Worm (Caenorhabditis elegans) whole organism, L1 larva: Measurements from ENCODE around the gene K11E4.1.

ENCODE experiments used
- C16A3.4 ChIP-seq: fragments of 150-350 bp; optimal IDR thresholded peaks from 2 replicates; lab custom pipeline; 2014; ENCODE audit warnings: missing biosample characterization, missing genetic modification characterization
- Y116A8C.19 ChIP-seq: sonication (generic microtip); optimal IDR thresholded peaks from 2 replicates; lab custom pipeline; 2016; ENCODE audit warnings: missing compliant biosample characterization, missing genetic modification characterization, borderline replicate concordance
- aha-1 ChIP-seq: fragments of 150-350 bp; optimal IDR thresholded peaks from 2 replicates; lab custom pipeline; 2014; ENCODE audit warnings: missing biosample characterization, missing genetic modification characterization
- aly-2 ChIP-seq: fragments of 150-350 bp; optimal IDR thresholded peaks from 2 replicates; lab custom pipeline; 2014; ENCODE audit warnings: missing biosample characterization, missing genetic modification characterization
- ama-1 ChIP-seq: fragments of 150-350 bp; optimal IDR thresholded peaks from 2 replicates; lab custom pipeline; 2014
- blmp-1 ChIP-seq: fragments of 150-350 bp; optimal IDR thresholded peaks from 2 replicates; lab custom pipeline; 2014; ENCODE audit warnings: missing biosample characterization, missing genetic modification characterization
- ceh-63 ChIP-seq: fragments of 200-800 bp; sonication (Bioruptor generic); optimal IDR thresholded peaks from 2 replicates; lab custom pipeline; 2018; ENCODE audit warnings: mild to moderate bottlenecking, missing genetic modification characterization, missing compliant biosample characterization
- ceh-8 ChIP-seq: fragments of 200-800 bp; sonication (Bioruptor generic); optimal IDR thresholded peaks from 2 replicates; lab custom pipeline; 2018; ENCODE audit warnings: mild to moderate bottlenecking, missing genetic modification characterization, moderate library complexity, missing compliant biosample characterization
- ceh-90 ChIP-seq: sonication (generic microtip); optimal IDR thresholded peaks from 2 replicates; lab custom pipeline; 2016; ENCODE audit warnings: missing genetic modification characterization, missing compliant biosample characterization
- dpl-1 ChIP-seq, 3 experiments: fragments of 150-350 bp in 2 of 3; sonication (generic microtip) in 1 of 3; optimal IDR thresholded peaks; 2 replicates each; lab custom pipeline; 2014 to 2017; ENCODE audit warnings: missing biosample characterization in 3 of 3, missing genetic modification characterization in 3 of 3, missing genetic modification reagents in 3 of 3
- dsc-1 ChIP-seq: sonication (generic microtip); optimal IDR thresholded peaks from 2 replicates; lab custom pipeline; 2016; ENCODE audit warnings: mild to moderate bottlenecking, missing genetic modification characterization, missing compliant biosample characterization
- efl-1 ChIP-seq, 4 experiments: fragments of 150-350 bp; optimal IDR thresholded peaks in 3 of 4; peaks in 1 of 4; 1 replicate in 1 of 4; 2 replicates in 3 of 4; lab custom pipeline; 2014; ENCODE audit warnings: missing biosample characterization in 2 of 4, missing genetic modification characterization in 2 of 4, missing genetic modification reagents in 2 of 4
- egl-13 ChIP-seq: sonication (generic microtip); optimal IDR thresholded peaks from 2 replicates; lab custom pipeline; 2016; ENCODE audit warnings: missing genotype, missing genetic modification reagents, missing genetic modification characterization, missing compliant biosample characterization
- egl-27 ChIP-seq, 2 experiments: fragments of 150-350 bp in 1 of 2; sonication (generic microtip); optimal IDR thresholded peaks; 3 replicates each; lab custom pipeline; 2017 to 2018; ENCODE audit warnings: missing biosample characterization in 2 of 2, missing genetic modification characterization in 2 of 2, missing genetic modification reagents in 2 of 2
- elt-2 ChIP-seq: sonication (generic microtip); optimal IDR thresholded peaks from 2 replicates; lab custom pipeline; 2016; ENCODE audit warnings: missing genetic modification characterization, mild to moderate bottlenecking, inconsistent platforms, missing compliant biosample characterization, missing genetic modification reagents
- ets-5 ChIP-seq: fragments of 200-800 bp; sonication (Bioruptor generic); IDR thresholded peaks from 2 replicates; pipeline ENCODE4 v1.3.6; 2022; ENCODE audit warnings: missing genetic modification characterization, missing compliant biosample characterization
- fos-1 ChIP-seq: fragments of 150-350 bp; optimal IDR thresholded peaks from 2 replicates; lab custom pipeline; 2014; ENCODE audit warnings: missing biosample characterization, missing genetic modification characterization
- grh-1 ChIP-seq: fragments of 200-800 bp; sonication (Bioruptor generic); IDR thresholded peaks from 2 replicates; pipeline ENCODE4 v1.3.6; 2022; ENCODE audit warnings: missing genetic modification reagents, missing genetic modification characterization, missing compliant biosample characterization
- hlh-4 ChIP-seq: sonication (generic microtip); optimal IDR thresholded peaks from 2 replicates; lab custom pipeline; 2016; ENCODE audit warnings: mild to moderate bottlenecking, missing genetic modification characterization, missing compliant biosample characterization
- irx-1 ChIP-seq: sonication (generic microtip); optimal IDR thresholded peaks from 2 replicates; lab custom pipeline; 2016; ENCODE audit warnings: missing genetic modification characterization, missing compliant biosample characterization
- isw-1 ChIP-seq: fragments of 200-800 bp; sonication (Bioruptor generic); IDR thresholded peaks from 2 replicates; pipeline ENCODE4 v1.3.6; 2022; ENCODE audit warnings: missing genetic modification characterization, missing compliant biosample characterization
- jun-1 ChIP-seq: fragments of 150-350 bp; optimal IDR thresholded peaks from 2 replicates; lab custom pipeline; 2014; ENCODE audit warnings: missing biosample characterization, missing genetic modification reagents, missing genetic modification characterization
- lin-14 ChIP-seq: fragments of 200-800 bp; sonication (Bioruptor generic); optimal IDR thresholded peaks from 2 replicates; lab custom pipeline; 2018; ENCODE audit warnings: mild to moderate bottlenecking, missing genetic modification characterization, moderate library complexity, missing compliant biosample characterization
- lin-15B ChIP-seq: fragments of 150-350 bp; sonication (generic microtip); optimal IDR thresholded peaks from 3 replicates; lab custom pipeline; 2014; ENCODE audit warnings: missing biosample characterization, missing genetic modification characterization
- lin-35 ChIP-seq, 2 experiments: fragments of 150-350 bp; optimal IDR thresholded peaks; 2 replicates each; lab custom pipeline; 2014; ENCODE audit warnings: missing biosample characterization in 2 of 2, missing genetic modification characterization in 2 of 2, missing genetic modification reagents in 2 of 2
- mab-9 ChIP-seq: fragments of 200-800 bp; sonication (Bioruptor generic); IDR thresholded peaks from 2 replicates; pipeline ENCODE4 v1.3.6; 2022; ENCODE audit warnings: missing genetic modification reagents, missing genetic modification characterization, missing compliant biosample characterization
- mdl-1 ChIP-seq, 2 experiments: fragments of 150-350 bp; optimal IDR thresholded peaks; 2 replicates each; lab custom pipeline; 2014 to 2017; ENCODE audit warnings: missing biosample characterization in 2 of 2, missing genetic modification characterization in 2 of 2, inconsistent platforms in 1 of 2
- mep-1 ChIP-seq: fragments of 150-350 bp; optimal IDR thresholded peaks from 2 replicates; lab custom pipeline; 2014; ENCODE audit warnings: missing biosample characterization, missing genetic modification characterization
- nhr-12 ChIP-seq: sonication (generic microtip); optimal IDR thresholded peaks from 2 replicates; lab custom pipeline; 2017; ENCODE audit warnings: missing biosample characterization, missing genetic modification characterization
- nhr-19 ChIP-seq: fragments of 200-800 bp; sonication (Bioruptor generic); conservative IDR thresholded peaks from 2 replicates; pipeline ENCODE4 v1.3.6; 2022; ENCODE audit warnings: missing genetic modification characterization, missing compliant biosample characterization
- nhr-20 ChIP-seq: sonication (generic microtip); optimal IDR thresholded peaks from 2 replicates; lab custom pipeline; 2016; ENCODE audit warnings: mild to moderate bottlenecking, missing genetic modification characterization, missing compliant biosample characterization
- nhr-237 ChIP-seq: fragments of 150-350 bp; optimal IDR thresholded peaks from 2 replicates; lab custom pipeline; 2014; ENCODE audit warnings: missing biosample characterization, missing genetic modification characterization
- nhr-47 ChIP-seq: sonication (generic microtip); optimal IDR thresholded peaks from 2 replicates; lab custom pipeline; 2016; ENCODE audit warnings: mild to moderate bottlenecking, missing genetic modification characterization, moderate library complexity, missing compliant biosample characterization
- nhr-71 ChIP-seq: sonication (generic microtip); optimal IDR thresholded peaks from 2 replicates; lab custom pipeline; 2016; ENCODE audit warnings: mild to moderate bottlenecking, missing genetic modification characterization, moderate library complexity, missing compliant biosample characterization
- nhr-76 ChIP-seq: sonication (generic microtip); optimal IDR thresholded peaks from 2 replicates; lab custom pipeline; 2017; ENCODE audit warnings: missing biosample characterization, missing genetic modification characterization
- nhr-90 ChIP-seq: sonication (generic microtip); optimal IDR thresholded peaks from 2 replicates; lab custom pipeline; 2016; ENCODE audit warnings: mild to moderate bottlenecking, missing genetic modification characterization, missing compliant biosample characterization; ENCODE audit not compliant: poor library complexity
- pag-3 ChIP-seq: sonication (generic microtip); optimal IDR thresholded peaks from 2 replicates; lab custom pipeline; 2017; ENCODE audit warnings: missing genetic modification characterization, mild to moderate bottlenecking, missing compliant biosample characterization, antibody characterized with exemption, borderline replicate concordance; ENCODE audit not compliant: insufficient read depth
- pax-3 ChIP-seq: fragments of 200-800 bp; sonication (Bioruptor generic); optimal IDR thresholded peaks from 2 replicates; lab custom pipeline; 2018; ENCODE audit warnings: mild to moderate bottlenecking, missing genetic modification characterization, moderate library complexity, missing compliant biosample characterization
- rnt-1 ChIP-seq: sonication (generic microtip); optimal IDR thresholded peaks from 2 replicates; lab custom pipeline; 2016; ENCODE audit warnings: mild to moderate bottlenecking, missing genetic modification characterization, moderate library complexity, missing compliant biosample characterization
- snu-23 ChIP-seq: sonication (generic microtip); optimal IDR thresholded peaks from 2 replicates; lab custom pipeline; 2016; ENCODE audit warnings: missing genetic modification characterization, missing compliant biosample characterization
- sox-4 ChIP-seq: sonication (generic microtip); optimal IDR thresholded peaks from 2 replicates; lab custom pipeline; 2016; ENCODE audit warnings: missing genetic modification characterization, missing compliant biosample characterization
- sptf-1 ChIP-seq: fragments of 150-350 bp; optimal IDR thresholded peaks from 2 replicates; lab custom pipeline; 2014; ENCODE audit warnings: missing biosample characterization, missing genetic modification characterization
- sup-37 ChIP-seq: fragments of 200-800 bp; sonication (Bioruptor generic); optimal IDR thresholded peaks from 2 replicates; lab custom pipeline; 2018; ENCODE audit warnings: mild to moderate bottlenecking, missing genetic modification characterization, missing compliant biosample characterization
- tbx-2 ChIP-seq: sonication (generic microtip); optimal IDR thresholded peaks from 2 replicates; lab custom pipeline; 2016; ENCODE audit warnings: missing genetic modification characterization, missing compliant biosample characterization
- unc-130 ChIP-seq: fragments of 150-350 bp; optimal IDR thresholded peaks from 2 replicates; lab custom pipeline; 2017; ENCODE audit warnings: missing biosample characterization, missing genetic modification characterization, inconsistent platforms
- unc-98 ChIP-seq: fragments of 200-800 bp; sonication (Bioruptor generic); IDR thresholded peaks from 2 replicates; pipeline ENCODE4 v1.3.6; 2022; ENCODE audit warnings: missing genetic modification characterization, missing compliant biosample characterization
- vab-15 ChIP-seq: sonication (generic microtip); optimal IDR thresholded peaks from 2 replicates; lab custom pipeline; 2017; ENCODE audit warnings: missing genotype, mild to moderate bottlenecking, missing genetic modification characterization, missing compliant biosample characterization
- zag-1 ChIP-seq: fragments of 150-350 bp; optimal IDR thresholded peaks from 2 replicates; lab custom pipeline; 2014; ENCODE audit warnings: missing biosample characterization, missing genetic modification characterization
- zip-4 ChIP-seq: fragments of 200-800 bp; sonication (Bioruptor generic); optimal IDR thresholded peaks from 2 replicates; lab custom pipeline; 2018; ENCODE audit warnings: mild to moderate bottlenecking, missing genetic modification characterization, moderate library complexity, missing compliant biosample characterization

Gene K11E4.1

DNA sequence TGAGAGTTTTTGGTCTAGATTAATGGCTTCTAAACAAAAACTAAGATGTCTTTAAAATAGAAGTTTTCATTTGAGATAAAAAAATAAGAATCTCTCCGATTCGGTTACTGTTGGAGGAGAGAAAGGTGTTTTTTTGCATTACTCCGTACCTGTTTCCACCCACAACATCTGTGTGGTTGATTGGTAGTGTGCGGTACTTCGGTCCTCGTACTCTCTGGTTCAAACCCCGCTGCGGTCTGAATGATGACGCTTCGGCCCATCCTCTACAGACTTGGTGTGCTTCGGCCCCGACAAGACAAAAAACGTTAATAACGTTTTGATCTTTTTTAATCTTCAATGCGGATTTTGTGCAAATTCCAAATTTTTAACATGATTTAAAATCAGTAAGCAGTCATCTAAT lies 16.4 kb upstream of the K11E4.1 start:
- TF ChIP-seq rnt-1 (tag; lab: Kevin White, UChicago) (no peak), nhr-47 (tag; lab: Kevin White, UChicago) (no peak), lin-15B (no peak), elt-2 (tag; lab: Kevin White, UChicago) (no peak), nhr-12 (no peak), lin-14 (GFP tag; lab: Kevin White, UChicago) (no peak)

DNA sequence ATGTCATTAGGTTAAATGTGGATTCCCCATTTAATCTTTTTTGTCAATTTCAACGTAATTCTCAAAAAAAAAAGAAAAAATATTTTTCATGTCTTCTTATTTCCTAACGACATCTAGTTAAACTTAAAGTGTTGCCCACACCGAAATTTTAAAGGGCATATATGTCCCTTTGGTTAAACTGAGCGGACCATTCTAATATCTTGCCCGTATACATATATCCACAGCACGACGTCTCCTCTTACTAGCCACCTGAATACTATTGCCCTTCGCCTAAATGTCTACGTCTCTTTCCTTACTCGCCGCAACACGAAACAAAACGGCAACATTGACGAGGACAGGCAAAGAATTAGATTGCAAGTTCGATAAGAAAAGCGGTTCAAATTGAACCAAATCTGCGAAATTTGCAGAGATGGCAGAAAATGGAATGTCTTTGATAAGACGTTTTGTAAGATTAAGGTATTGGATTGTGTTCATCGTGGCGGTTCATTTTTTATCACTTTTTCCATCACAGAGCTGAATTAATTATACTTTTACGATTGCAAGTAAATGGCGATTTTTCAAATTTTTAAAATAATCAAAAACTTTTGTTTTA lies 13.2 kb upstream of the K11E4.1 start:
- TF ChIP-seq egl-27 (tag; optimal IDR thresholded peaks at IDR 0.05; lab: Kevin White, UChicago): peak; percentile 97 to 98
- peak; percentile 99 for TF ChIP-seq C16A3.4 (tag; lab: Kevin White, UChicago)
- TF ChIP-seq ama-1: peak; percentile 49
- TF ChIP-seq vab-15 (tag; lab: Kevin White, UChicago): peak; percentile 73
- TF ChIP-seq sptf-1 (tag; lab: Kevin White, UChicago): no peak
- peak; percentile 100 for TF ChIP-seq nhr-47 (tag; lab: Kevin White, UChicago)
- peak; percentile 96 for TF ChIP-seq pax-3
- peak; percentile 99 for TF ChIP-seq tbx-2 (tag; lab: Kevin White, UChicago)
- no peak for TF ChIP-seq pag-3
- TF ChIP-seq sup-37 (GFP tag; lab: Kevin White, UChicago): peak; percentile 95
- peak; percentile 97 for TF ChIP-seq grh-1 (GFP tag; lab: Robert Waterston, UW)
- TF ChIP-seq isw-1 (GFP tag; lab: Robert Waterston, UW): peak; percentile 92
- TF ChIP-seq unc-98: peak; percentile 94
- peak; percentile 99 for TF ChIP-seq mab-9 (GFP tag; lab: Robert Waterston, UW)
- TF ChIP-seq blmp-1 (tag; lab: Kevin White, UChicago): peak; percentile 64
- TF ChIP-seq mdl-1 (tag; optimal IDR thresholded peaks at IDR 0.05; lab: Kevin White, UChicago): peak; percentile 21 to 96
- no peak for TF ChIP-seq ceh-90 (tag; lab: Kevin White, UChicago)
- TF ChIP-seq dsc-1 (tag; lab: Kevin White, UChicago): peak; percentile 100
- TF ChIP-seq jun-1: peak; percentile 100
- TF ChIP-seq nhr-90: peak; percentile 100
- TF ChIP-seq dpl-1 (GFP tag; optimal IDR thresholded peaks at IDR 0.05; lab: Kevin White, UChicago): peak; percentile 63 to 72 (median 69)
- peak; percentile 97 for TF ChIP-seq nhr-237 (tag; lab: Kevin White, UChicago)
- TF ChIP-seq fos-1 (tag; lab: Kevin White, UChicago): peak; percentile 100
- TF ChIP-seq aly-2: peak; percentile 96
- TF ChIP-seq snu-23 (GFP tag; lab: Kevin White, UChicago): peak; percentile 100
- peak; percentile 96 for TF ChIP-seq aha-1 (tag; lab: Kevin White, UChicago)
- TF ChIP-seq unc-130 (tag; lab: Kevin White, UChicago): peak; percentile 99
- TF ChIP-seq elt-2 (tag; lab: Kevin White, UChicago): peak; percentile 94
- peak; percentile 88 to 94 for TF ChIP-seq efl-1 (optimal IDR thresholded peaks at IDR 0.05; lab: Kevin White, UChicago)
- TF ChIP-seq efl-1 (GFP tag; optimal IDR thresholded peaks at IDR 0.05 in 1 of 2; lab: Kevin White, UChicago): peak; percentile 47 to 98
- peak; percentile 74 for TF ChIP-seq hlh-4 (tag; lab: Kevin White, UChicago)
- peak; percentile 99 for TF ChIP-seq nhr-20 (tag; lab: Kevin White, UChicago)
- peak; percentile 99 for TF ChIP-seq nhr-71 (tag; lab: Kevin White, UChicago)
- peak; percentile 99 for TF ChIP-seq egl-13 (tag; lab: Kevin White, UChicago)
- peak; percentile 99 for TF ChIP-seq nhr-76
- TF ChIP-seq Y116A8C.19 (tag; lab: Kevin White, UChicago): no peak
- peak; percentile 100 for TF ChIP-seq mep-1 (tag; lab: Kevin White, UChicago)
- peak; percentile 96 for TF ChIP-seq zip-4 (GFP tag; lab: Kevin White, UChicago)
- TF ChIP-seq ceh-8: peak; percentile 99
- peak; percentile 95 for TF ChIP-seq zag-1
- peak; percentile 100 for TF ChIP-seq sox-4
- TF ChIP-seq ets-5 (GFP tag; lab: Robert Waterston, UW): peak; percentile 95; the same call in 1 of the 2 replicates
- TF ChIP-seq nhr-19 (GFP tag; lab: Robert Waterston, UW): peak; percentile 99
- peak; percentile 100 for TF ChIP-seq irx-1 (tag; lab: Kevin White, UChicago)
- peak; percentile 99 for TF ChIP-seq ceh-63 (GFP tag; lab: Kevin White, UChicago)
- peak; percentile 82 to 94 for TF ChIP-seq lin-35 (GFP tag; optimal IDR thresholded peaks at IDR 0.05; lab: Kevin White, UChicago)
